Fruit fly (Drosophila melanogaster): ENCODE results near the gene CG31055.

DNA sequence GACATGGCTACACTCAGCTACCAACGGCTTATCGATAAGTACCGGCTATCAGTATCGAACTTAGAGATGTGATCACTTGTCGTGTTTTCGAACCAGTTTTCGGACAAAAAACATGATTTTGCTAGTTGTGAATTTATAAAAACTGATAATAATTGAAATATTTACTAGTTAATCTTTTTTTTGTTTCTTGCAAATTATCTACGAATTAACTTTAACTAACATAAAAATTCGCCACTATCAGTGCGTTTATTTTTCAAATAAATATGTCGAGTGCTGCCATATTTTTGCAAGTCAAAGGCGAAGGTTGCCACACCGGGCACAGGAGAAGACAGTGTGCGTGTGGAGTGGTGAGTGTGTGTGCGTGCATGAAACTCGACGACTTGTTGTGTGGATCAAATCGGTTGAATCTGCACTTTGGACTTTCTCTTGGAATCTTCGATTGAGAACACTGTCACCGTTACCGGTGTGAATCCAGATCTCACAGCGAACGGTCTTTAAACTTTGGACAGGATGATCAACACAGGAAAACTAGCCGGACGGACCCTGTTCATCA is 10.7 kb downstream of the CG31055 start, which contains the start of gene Hsdl2:
- no peak for TF ChIP-seq lbe (GFP tag; optimal IDR thresholded peaks at IDR 0.05)
- no peak for TF ChIP-seq CG8388 (GFP tag; optimal IDR thresholded peaks at IDR 0.05)
- no peak for TF ChIP-seq mld (GFP tag; IDR thresholded peaks at IDR 0.05; ENCODE audit: partially characterized antibody)
- peak; percentile 18 for TF ChIP-seq CG18476 (GFP tag; optimal IDR thresholded peaks at IDR 0.05)
- no peak for TF ChIP-seq sima (GFP tag; optimal IDR thresholded peaks at IDR 0.05)
